Fruit fly (Drosophila melanogaster) Kc167 (cell line): ENCODE measurements around the gene nxf2.

ENCODE experiments used
- Sin3A ChIP-seq: fragments of >200 bp; optimal IDR thresholded peaks from 2 replicates; lab custom pipeline; 2018; ENCODE audit warnings: missing external identifiers
- insv ChIP-seq: fragments of >200 bp; optimal IDR thresholded peaks from 3 replicates; lab custom pipeline; 2018; ENCODE audit warnings: missing external identifiers
- psq ChIP-seq: fragments of >200 bp; optimal IDR thresholded peaks from 2 replicates; lab custom pipeline; 2017; ENCODE audit warnings: missing external identifiers

DNA sequence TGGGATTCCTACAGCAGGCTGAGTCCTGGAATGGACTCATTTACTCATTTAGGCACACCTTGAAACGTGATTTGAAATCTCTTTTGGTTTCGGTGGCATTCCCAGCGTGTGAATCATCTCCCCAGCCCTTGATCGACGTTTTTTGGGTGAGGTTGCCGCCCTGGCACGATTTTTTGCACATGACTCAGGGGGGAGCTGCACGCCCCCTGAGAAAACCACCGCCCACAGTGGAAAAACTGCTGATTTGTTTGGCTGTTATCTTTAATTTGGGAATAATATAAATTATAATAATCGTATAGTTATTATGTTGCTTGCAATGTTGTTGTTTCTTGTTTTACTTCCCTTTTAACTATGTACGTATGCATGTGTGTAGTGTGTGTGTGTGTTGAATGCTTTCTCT lies 32.9 kb upstream of the nxf2 start:
- TF ChIP-seq insv (lab: Kevin White, UChicago), result no peak
- no peak for TF ChIP-seq Sin3A (lab: Kevin White, UChicago)
- TF ChIP-seq psq, result no peak
